Worm (Caenorhabditis elegans) whole organism, midembryonic: ENCODE data around the gene mocs-1.

Source experiments
- cog-1 ChIP-seq: sonication (generic microtip); optimal IDR thresholded peaks from 2 replicates; lab custom pipeline; 2016; ENCODE audit warnings: missing genetic modification characterization, missing compliant biosample characterization
- flt-1 ChIP-seq: fragments of 200-800 bp; sonication (Bioruptor generic); IDR thresholded peaks from 2 replicates; pipeline ENCODE4 v1.3.6; 2022; ENCODE audit warnings: missing genetic modification characterization, missing compliant biosample characterization
- klf-2 ChIP-seq: fragments of 200-800 bp; sonication (Bioruptor generic); conservative IDR thresholded peaks from 2 replicates; pipeline ENCODE4 v1.3.6; 2022; ENCODE audit warnings: missing genetic modification reagents, missing genetic modification characterization, missing compliant biosample characterization
- med-1 ChIP-seq: sonication (generic microtip); optimal IDR thresholded peaks from 2 replicates; lab custom pipeline; 2017; ENCODE audit warnings: missing genetic modification characterization, mild to moderate bottlenecking, missing compliant biosample characterization, antibody characterized with exemption, missing genetic modification reagents; ENCODE audit not compliant: insufficient read depth
- tab-1 ChIP-seq: fragments of 200-800 bp; sonication (Bioruptor generic); IDR thresholded peaks from 2 replicates; pipeline ENCODE4 v1.3.6; 2022; ENCODE audit warnings: missing genetic modification characterization, missing compliant biosample characterization

DNA sequence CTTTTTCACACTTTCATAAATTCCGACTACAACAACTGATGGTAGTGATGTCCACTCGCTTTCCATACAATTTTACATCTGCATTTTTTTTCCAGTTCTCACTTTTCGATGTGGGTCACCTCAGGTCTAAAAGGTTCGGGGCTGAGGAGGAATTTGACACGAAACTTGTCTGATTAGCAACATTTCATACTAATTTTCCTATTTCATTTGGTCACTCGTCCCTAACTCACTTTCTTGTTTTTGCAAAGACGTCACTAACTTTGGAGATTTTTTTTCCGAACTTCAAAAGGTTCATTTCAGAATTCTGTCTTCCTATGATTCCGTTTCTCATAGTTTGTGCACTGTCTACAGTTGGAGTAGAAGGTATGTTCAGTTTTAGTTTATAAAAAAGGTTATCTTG is 47.2 kb upstream of the mocs-1 start, which contains the start of gene H13N06.2:
- TF ChIP-seq flt-1 (no peak), klf-2 (GFP tag; lab: Robert Waterston, UW) (no peak), cog-1 (tag; lab: Kevin White, UChicago) (no peak), med-1 (GFP tag; lab: Kevin White, UChicago) (no peak), tab-1 (no peak)
